Worm (Caenorhabditis elegans): ENCODE data around the gene T26A8.3.

ce11 chrIV:8378280-8378679 lies 48.2 kb downstream of the T26A8.3 start:
- TF ChIP-seq elt-2 (tag; optimal IDR thresholded peaks at IDR 0.05), result no peak
- TF ChIP-seq skn-1 (tag; optimal IDR thresholded peaks at IDR 0.05), result no peak
- TF ChIP-seq nhr-43 (tag; optimal IDR thresholded peaks at IDR 0.05; ENCODE audit: poor library complexity, severe bottlenecking), result no peak
- TF ChIP-seq nhr-237 (tag; optimal IDR thresholded peaks at IDR 0.05), result no peak
- TF ChIP-seq unc-62 (GFP tag; optimal IDR thresholded peaks at IDR 0.05), result no peak
- TF ChIP-seq nhr-28 (tag; optimal IDR thresholded peaks at IDR 0.05), result no peak
